Fruit fly (Drosophila melanogaster): ENCODE measurements around the gene Madm.
A peak's percentile ranks its signal among the peaks of the same experiment; 100 is the strongest.

DNA sequence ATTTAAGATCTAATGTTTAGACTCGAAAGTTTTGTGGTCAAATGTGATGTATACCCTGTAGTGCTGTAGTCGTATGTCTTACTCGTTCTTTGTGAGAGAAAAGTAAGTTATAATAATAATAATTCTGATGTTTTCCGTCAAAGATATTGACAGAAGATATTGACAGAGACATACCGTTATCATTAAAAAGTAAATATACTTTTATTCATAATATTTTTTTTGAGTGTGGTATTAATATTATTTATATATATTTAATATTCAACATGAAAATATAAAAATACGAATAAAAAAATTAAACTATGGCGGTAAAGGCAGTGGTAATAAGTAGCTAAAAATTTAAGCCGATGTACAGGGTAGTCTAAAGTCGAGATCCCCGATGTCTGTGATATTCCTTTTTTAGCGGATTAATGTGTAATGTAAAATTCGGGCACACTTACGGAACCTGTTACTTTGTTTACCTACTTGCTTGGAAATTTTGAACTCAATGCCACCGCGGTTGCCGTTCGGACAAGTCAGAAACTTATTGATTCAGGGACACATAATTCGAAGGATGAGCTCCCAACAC lies 5.9 kb upstream of the Madm start, which contains the start of the genes CG2100 and CG1236:
- TF ChIP-seq usp (GFP tag; optimal IDR thresholded peaks at IDR 0.05) (no peak), pan (optimal IDR thresholded peaks at IDR 0.05) (peak; percentile 90), psq (optimal IDR thresholded peaks at IDR 0.05) (no peak), Dll (optimal IDR thresholded peaks at IDR 0.05) (no peak), CG8478 (optimal IDR thresholded peaks at IDR 0.05) (no peak)

All from whole organism.